Worm (Caenorhabditis elegans): ENCODE results near the gene fbxa-111.

- TF ChIP-seq pha-4 (tag; optimal IDR thresholded peaks at IDR 0.05) (no peak), unc-62 (GFP tag; optimal IDR thresholded peaks at IDR 0.05) (no peak), lsy-2 (tag; optimal IDR thresholded peaks at IDR 0.05) (no peak), ces-1 (GFP tag; optimal IDR thresholded peaks at IDR 0.05) (no peak), nhr-237 (tag; optimal IDR thresholded peaks at IDR 0.05) (no peak), lin-13 (tag; optimal IDR thresholded peaks at IDR 0.05) (no peak), blmp-1 (tag; optimal IDR thresholded peaks at IDR 0.05) (no peak), unc-39 (tag; optimal IDR thresholded peaks at IDR 0.05) (no peak), mep-1 (tag; optimal IDR thresholded peaks at IDR 0.05) (no peak), ztf-11 (tag; optimal IDR thresholded peaks at IDR 0.05) (no peak), unc-120 (tag; optimal IDR thresholded peaks at IDR 0.05; ENCODE audit: poor library complexity, severe bottlenecking) (no peak), elt-1 (tag; optimal IDR thresholded peaks at IDR 0.05; ENCODE audit: borderline replicate concordance, insufficient read depth) (no peak), mab-5 (tag; optimal IDR thresholded peaks at IDR 0.05) (no peak), nhr-76 (tag; optimal IDR thresholded peaks at IDR 0.05) (no peak)
Observed at ce11 chrV:16921952-16922351, 27.6 kb downstream of the fbxa-111 start, which contains the start of gene Y102A5C.4.

Data from whole organism, mixed stage, embryonic.